Worm (Caenorhabditis elegans): ENCODE results near the gene srp-1.

Gene srp-1

ce11 chrV:727484-728351 lies 25.4 kb upstream of the srp-1 start, which contains the start of the genes icl-1 and srh-2:
Gene icl-1, minus strand, starts transcription at chrV:728004.
Gene srh-2, plus strand, starts transcription at chrV:728301.
- TF ChIP-seq egl-27 (tag; optimal IDR thresholded peaks at IDR 0.05) (no peak), nhr-11 (tag; optimal IDR thresholded peaks at IDR 0.05) (no peak), lin-11 (tag; optimal IDR thresholded peaks at IDR 0.05) (peak; percentile 42), snpc-4 (tag; optimal IDR thresholded peaks at IDR 0.05) (no peak), mdl-1 (tag; optimal IDR thresholded peaks at IDR 0.05) (peak in 1 of 2 experiments; percentile 21), gmeb-1 (tag; optimal IDR thresholded peaks at IDR 0.05) (peak; percentile 21), nhr-6 (tag; optimal IDR thresholded peaks at IDR 0.05) (peak; percentile 10), ztf-4 (tag; optimal IDR thresholded peaks at IDR 0.05) (peak; percentile 65), lsy-2 (tag; optimal IDR thresholded peaks at IDR 0.05) (peak; percentile 4 to 54), ceh-16 (tag; optimal IDR thresholded peaks at IDR 0.05) (no peak), sma-3 (GFP tag; optimal IDR thresholded peaks at IDR 0.05) (peak; percentile 66), skn-1 (tag; optimal IDR thresholded peaks at IDR 0.05) (no peak), nhr-237 (tag; optimal IDR thresholded peaks at IDR 0.05) (no peak), mab-5 (tag; optimal IDR thresholded peaks at IDR 0.05) (peak; percentile 34), unc-39 (tag; optimal IDR thresholded peaks at IDR 0.05) (no peak), unc-62 (GFP tag; optimal IDR thresholded peaks at IDR 0.05) (peak; percentile 28), elt-3 (tag; optimal IDR thresholded peaks at IDR 0.05) (no peak), aly-2 (tag; optimal IDR thresholded peaks at IDR 0.05) (no peak), ztf-1 (GFP tag; conservative IDR thresholded peaks at IDR 0.05) (0 out of 2 replicates have a peak, but pooled peaks have one; percentile 14), ama-1 (optimal IDR thresholded peaks at IDR 0.05) (peak; percentile 96), C34F6.9 (tag; optimal IDR thresholded peaks at IDR 0.05) (no peak), mbf-1 (tag; optimal IDR thresholded peaks at IDR 0.05) (no peak), nhr-10 (tag; optimal IDR thresholded peaks at IDR 0.05) (peak; percentile 19), R02D3.7 (tag; optimal IDR thresholded peaks at IDR 0.05) (no peak), lin-39 (tag; optimal IDR thresholded peaks at IDR 0.05) (no peak), nhr-12 (tag; optimal IDR thresholded peaks at IDR 0.05) (no peak), ceh-82 (tag; optimal IDR thresholded peaks at IDR 0.05) (no peak), Y55F3AM.14 (GFP tag; optimal IDR thresholded peaks at IDR 0.05) (peak; percentile 81), lin-13 (GFP tag; optimal IDR thresholded peaks at IDR 0.05) (peak; percentile 48), nhr-23 (tag; optimal IDR thresholded peaks at IDR 0.05) (no peak), F13H6.1 (tag; optimal IDR thresholded peaks at IDR 0.05) (peak; percentile 83), dmd-4 (tag; optimal IDR thresholded peaks at IDR 0.05) (no peak), unc-55 (GFP tag; optimal IDR thresholded peaks at IDR 0.05) (no peak), zag-1 (tag; optimal IDR thresholded peaks at IDR 0.05) (no peak), elt-1 (tag; optimal IDR thresholded peaks at IDR 0.05) (no peak), nhr-21 (tag; optimal IDR thresholded peaks at IDR 0.05) (peak; percentile 54), peb-1 (tag; optimal IDR thresholded peaks at IDR 0.05) (no peak), nhr-77 (tag; optimal IDR thresholded peaks at IDR 0.05) (no peak), sem-4 (tag; optimal IDR thresholded peaks at IDR 0.05) (peak; percentile 10), fos-1 (tag; optimal IDR thresholded peaks at IDR 0.05) (peak; percentile 22), nhr-129 (tag; optimal IDR thresholded peaks at IDR 0.05) (peak; percentile 78), ztf-11 (tag; optimal IDR thresholded peaks at IDR 0.05) (no peak), sma-9 (GFP tag; optimal IDR thresholded peaks at IDR 0.05) (peak; percentile 84), sma-9 (tag; optimal IDR thresholded peaks at IDR 0.05) (no peak), alr-1 (tag; optimal IDR thresholded peaks at IDR 0.05) (no peak), ZK546.5 (tag; optimal IDR thresholded peaks at IDR 0.05) (no peak), crh-2 (tag; optimal IDR thresholded peaks at IDR 0.05) (peak; percentile 68), blmp-1 (tag; optimal IDR thresholded peaks at IDR 0.05; ENCODE audit: insufficient read depth) (peak; percentile 22), nhr-25 (tag; optimal IDR thresholded peaks at IDR 0.05) (peak; percentile 12)

Data from whole organism, L2 larva.